Fruit fly (Drosophila melanogaster) whole organism: ENCODE measurements around the gene CG18764.

Experiments
- CG8478 ChIP-seq: fragments of >200 bp; optimal IDR thresholded peaks from 2 replicates; lab custom pipeline; 2018; ENCODE audit warnings: inconsistent platforms
- Dll ChIP-seq: fragments of >200 bp; optimal IDR thresholded peaks from 2 replicates; lab custom pipeline; 2017
- EcR ChIP-seq, 2 experiments: fragments of >200 bp; optimal IDR thresholded peaks; 2 replicates each; lab custom pipeline; 2017; ENCODE audit warnings: missing biosample characterization in 2 of 2, missing genetic modification characterization in 2 of 2, missing genetic modification reagents in 2 of 2
- pan ChIP-seq: fragments of >200 bp; optimal IDR thresholded peaks from 2 replicates; lab custom pipeline; 2017
- psq ChIP-seq: fragments of >200 bp; optimal IDR thresholded peaks from 2 replicates; lab custom pipeline; 2017
- usp ChIP-seq: fragments of >200 bp; optimal IDR thresholded peaks from 2 replicates; lab custom pipeline; 2017; ENCODE audit warnings: missing biosample characterization, missing genetic modification characterization, mixed read lengths

CG18764 gene

DNA sequence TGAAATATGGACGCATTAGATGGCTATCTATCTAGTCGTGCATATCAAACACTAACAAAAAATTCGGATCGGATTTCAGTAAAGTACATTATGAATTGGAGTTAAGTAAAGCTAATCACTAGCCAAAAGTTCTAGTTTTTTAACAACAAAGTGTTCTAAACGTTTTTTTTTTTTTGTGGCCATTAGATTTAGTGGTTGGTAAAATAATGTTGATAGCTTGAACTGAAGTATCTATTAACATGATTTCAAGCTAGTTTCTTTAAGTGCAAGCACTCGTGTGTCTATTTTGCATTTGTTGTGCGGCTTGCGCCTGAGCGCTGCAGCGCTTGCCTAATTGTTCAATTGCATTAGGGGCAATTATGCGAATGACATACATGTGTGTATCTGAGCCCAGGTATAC lies 35.9 kb downstream of the CG18764 start:
- TF ChIP-seq Dll (lab: Kevin White, UChicago) (no peak), usp (GFP tag; lab: Kevin White, UChicago) (no peak), EcR (GFP tag; optimal IDR thresholded peaks at IDR 0.05; lab: Kevin White, UChicago) (no peak), pan (lab: Kevin White, UChicago) (no peak), psq (lab: Kevin White, UChicago) (no peak)

dm6 chr3R:11663441-11663840 lies 36.8 kb downstream of the CG18764 start:
- TF ChIP-seq Dll (lab: Kevin White, UChicago) = no peak

DNA sequence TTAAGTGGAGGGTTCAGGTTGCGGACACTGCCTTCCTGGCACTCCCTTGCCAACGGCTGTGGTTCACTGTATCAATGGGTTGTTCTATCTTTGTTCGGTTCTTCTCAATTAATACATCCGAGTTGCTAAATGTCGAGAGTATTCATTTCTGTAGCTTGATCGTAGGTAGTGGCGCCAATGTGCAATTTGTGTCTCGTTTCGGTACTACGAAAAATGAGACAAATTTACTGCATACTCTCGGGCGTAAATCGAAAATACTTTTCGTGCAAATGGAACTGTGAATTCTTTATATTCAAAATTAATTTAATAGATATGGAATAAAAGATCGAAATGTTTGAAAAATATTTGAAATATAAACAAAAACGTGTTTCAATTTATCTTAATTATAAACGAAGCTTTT lies 38.8 kb downstream of the CG18764 start:
- TF ChIP-seq Dll (lab: Kevin White, UChicago) = no peak
- TF ChIP-seq usp (GFP tag; lab: Kevin White, UChicago) = no peak
- TF ChIP-seq psq (lab: Kevin White, UChicago) = no peak
- no peak for TF ChIP-seq CG8478 (lab: Kevin White, UChicago)
- no peak for TF ChIP-seq EcR (GFP tag; optimal IDR thresholded peaks at IDR 0.05; lab: Kevin White, UChicago)
- no peak for TF ChIP-seq pan (lab: Kevin White, UChicago)

DNA sequence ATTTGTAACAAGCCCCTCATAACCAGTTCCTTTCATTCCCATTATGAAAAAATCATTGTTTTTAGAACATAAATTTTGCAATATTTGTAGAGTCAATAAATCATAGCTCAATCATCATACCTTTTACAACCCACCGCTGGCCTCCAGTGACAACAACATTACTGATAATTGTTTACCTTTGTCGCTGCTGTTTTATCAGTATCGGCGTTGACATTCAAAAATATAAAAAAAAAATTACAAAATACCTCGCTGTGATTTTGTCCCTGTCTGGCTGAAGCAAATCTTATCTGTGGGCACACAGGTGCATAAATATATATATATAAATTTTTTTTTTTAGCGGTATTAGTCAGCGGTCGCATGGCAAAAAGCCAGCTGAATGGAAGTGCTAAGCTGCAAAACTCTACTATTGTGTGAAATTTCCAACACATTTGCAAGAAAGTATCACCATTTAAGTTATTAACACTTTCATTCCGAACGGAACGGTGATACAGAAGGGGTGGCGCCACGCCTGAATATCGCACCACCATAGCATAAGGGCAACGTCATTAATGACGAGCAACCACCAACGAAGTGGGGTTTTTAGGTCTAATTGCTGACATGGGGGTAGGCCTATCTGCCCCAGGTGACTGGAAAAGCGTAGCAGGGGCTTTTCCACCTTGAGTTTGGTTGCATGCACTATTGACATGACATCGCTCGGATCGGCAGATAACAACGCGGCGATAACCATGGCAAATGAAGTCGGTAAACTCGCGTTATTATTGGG lies 39.4 kb downstream of the CG18764 start:
- no peak for TF ChIP-seq psq (lab: Kevin White, UChicago)
- no peak for TF ChIP-seq EcR (GFP tag; optimal IDR thresholded peaks at IDR 0.05; lab: Kevin White, UChicago)

DNA sequence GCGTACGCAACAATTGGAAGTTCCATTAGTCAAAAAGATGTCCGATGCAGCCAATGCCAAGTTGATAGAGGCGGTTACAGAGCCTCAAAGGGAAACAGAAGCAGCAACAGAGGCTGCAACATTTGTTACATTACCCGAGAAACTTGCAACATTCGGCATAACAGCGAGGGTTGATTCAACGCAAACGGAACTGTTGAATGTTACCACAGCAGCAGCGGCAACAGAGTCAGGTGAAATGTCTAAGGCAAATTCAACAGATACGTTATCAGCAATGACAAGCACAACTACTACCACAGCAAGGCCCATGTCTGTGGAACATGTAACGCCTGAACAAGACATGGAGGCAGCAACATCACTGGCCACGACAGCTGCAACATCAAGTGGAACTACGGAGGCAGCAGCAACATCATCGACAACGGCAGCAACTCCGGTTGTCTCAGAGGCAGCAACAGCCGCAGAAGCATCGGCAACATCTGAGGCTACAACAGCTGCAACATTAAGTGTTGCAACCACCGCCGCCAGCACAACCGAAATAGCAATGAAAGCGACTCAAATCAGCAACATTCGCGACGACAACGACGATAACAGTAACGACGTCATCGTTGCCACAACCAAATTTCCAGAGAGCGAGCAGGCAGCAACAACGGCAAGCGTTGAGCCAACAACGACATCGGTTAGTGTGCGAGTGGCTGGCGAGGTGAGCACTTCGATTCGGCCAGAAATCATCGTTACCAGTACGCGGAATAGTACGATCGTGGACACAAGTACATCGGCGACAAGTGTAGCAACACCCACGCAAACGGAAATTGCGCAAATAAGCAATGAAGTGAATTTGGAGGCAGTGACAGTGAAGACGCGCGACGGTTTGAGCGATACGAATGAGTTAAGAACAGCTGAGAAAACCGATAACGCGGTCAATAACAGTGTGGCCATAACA lies 42.6 kb downstream of the CG18764 start:
- TF ChIP-seq CG8478 (lab: Kevin White, UChicago) = no peak
- no peak for TF ChIP-seq EcR (GFP tag; optimal IDR thresholded peaks at IDR 0.05; lab: Kevin White, UChicago)
- TF ChIP-seq psq (lab: Kevin White, UChicago) = no peak
- TF ChIP-seq Dll (lab: Kevin White, UChicago) = no peak
- no peak for TF ChIP-seq usp (GFP tag; lab: Kevin White, UChicago)
- no peak for TF ChIP-seq pan (lab: Kevin White, UChicago)

DNA sequence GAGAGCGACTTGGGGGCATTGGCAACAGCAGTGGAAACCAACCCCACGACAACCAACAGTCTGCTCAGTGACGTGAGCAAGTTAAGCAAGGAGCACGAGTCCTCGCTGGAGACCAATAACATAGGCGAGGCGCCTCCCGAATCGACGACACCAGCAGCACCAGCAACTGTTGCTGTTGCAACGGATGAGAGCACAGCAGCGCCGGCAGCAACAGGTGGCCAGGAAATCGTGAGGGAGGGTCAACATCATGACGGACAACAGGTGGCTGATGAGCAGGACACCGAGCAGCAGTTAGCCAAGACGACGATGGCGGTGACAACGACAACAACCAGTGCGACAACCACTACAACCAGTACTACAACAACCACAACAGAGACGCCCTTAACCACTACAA lies 43.3 kb downstream of the CG18764 start:
- TF ChIP-seq Dll (lab: Kevin White, UChicago) = no peak
- TF ChIP-seq psq (lab: Kevin White, UChicago) = no peak
- TF ChIP-seq usp (GFP tag; lab: Kevin White, UChicago) = no peak
- no peak for TF ChIP-seq pan (lab: Kevin White, UChicago)

- TF ChIP-seq CG8478 (lab: Kevin White, UChicago) = no peak
- TF ChIP-seq usp (GFP tag; lab: Kevin White, UChicago) = no peak
- TF ChIP-seq psq (lab: Kevin White, UChicago) = no peak
- no peak for TF ChIP-seq EcR (GFP tag; optimal IDR thresholded peaks at IDR 0.05; lab: Kevin White, UChicago)
- TF ChIP-seq Dll (lab: Kevin White, UChicago) = no peak
- no peak for TF ChIP-seq pan (lab: Kevin White, UChicago)
Observed at dm6 chr3R:11670888-11671287, 44.2 kb downstream of the CG18764 start.

DNA sequence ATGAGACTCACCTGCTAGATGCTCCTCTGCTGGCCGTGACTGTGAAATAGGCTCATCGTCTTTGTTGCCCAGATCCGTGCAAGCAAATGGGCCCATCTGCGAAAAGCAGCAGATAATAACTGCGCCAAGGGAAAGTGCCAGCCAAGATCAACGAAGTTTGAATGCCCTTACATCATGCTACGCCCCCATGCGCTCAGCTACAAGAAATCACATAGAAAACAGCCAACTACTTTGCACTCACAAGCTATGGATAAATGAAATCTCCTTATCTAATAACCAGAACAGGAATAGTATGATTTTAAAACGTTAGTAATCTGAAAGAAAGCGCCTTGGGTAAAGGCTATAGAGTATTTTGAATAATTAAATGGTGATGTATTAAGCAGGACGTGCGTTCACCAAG lies 45.1 kb downstream of the CG18764 start:
- no peak for TF ChIP-seq CG8478 (lab: Kevin White, UChicago)
- no peak for TF ChIP-seq usp (GFP tag; lab: Kevin White, UChicago)
- TF ChIP-seq Dll (lab: Kevin White, UChicago) = no peak
- TF ChIP-seq pan (lab: Kevin White, UChicago) = no peak
- no peak for TF ChIP-seq EcR (GFP tag; optimal IDR thresholded peaks at IDR 0.05; lab: Kevin White, UChicago)
- TF ChIP-seq psq (lab: Kevin White, UChicago) = no peak

- TF ChIP-seq EcR (GFP tag; optimal IDR thresholded peaks at IDR 0.05; lab: Kevin White, UChicago) (no peak), pan (lab: Kevin White, UChicago) (no peak), Dll (lab: Kevin White, UChicago) (no peak), usp (GFP tag; lab: Kevin White, UChicago) (no peak), CG8478 (lab: Kevin White, UChicago) (no peak), psq (lab: Kevin White, UChicago) (no peak)
Observed at dm6 chr3R:11673955-11674663, 47.4 kb downstream of the CG18764 start, which contains the start of gene CG14715. TSS of gene CG14715 (plus strand) at chr3R:11674221.

DNA sequence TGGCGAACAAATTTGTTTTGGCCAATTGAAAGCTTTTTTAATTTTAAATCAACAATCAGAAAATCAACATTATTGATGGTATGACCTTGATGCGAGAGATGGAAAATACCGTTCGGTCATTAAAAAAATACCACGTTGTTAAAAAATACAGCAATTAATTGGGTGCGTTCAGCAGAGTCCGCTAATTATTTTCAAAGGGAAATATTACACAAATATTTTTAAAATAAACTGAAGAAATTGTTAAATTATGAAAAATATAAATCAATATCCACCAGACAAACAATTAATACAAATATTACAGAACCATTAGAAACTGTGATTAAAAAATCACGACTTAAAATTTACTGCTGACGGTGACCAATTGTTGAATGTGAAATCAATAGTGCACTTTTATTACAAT lies 51.3 kb downstream of the CG18764 start, which contains the start of gene CG18476:
Gene CG18476 (minus strand): TSS at position 101 of the 400 bp plus-strand sequence.
- no peak for TF ChIP-seq psq (lab: Kevin White, UChicago)
- TF ChIP-seq pan (lab: Kevin White, UChicago) = no peak
- no peak for TF ChIP-seq usp (GFP tag; lab: Kevin White, UChicago)
- no peak for TF ChIP-seq CG8478 (lab: Kevin White, UChicago)
- TF ChIP-seq EcR (GFP tag; optimal IDR thresholded peaks at IDR 0.05; lab: Kevin White, UChicago) = no peak
- TF ChIP-seq Dll (lab: Kevin White, UChicago) = no peak
